Fruit fly (Drosophila melanogaster) whole organism, embryonic: ENCODE measurements around the gene Sec24CD.
A peak's percentile ranks its signal among the peaks of the same experiment; 100 is the strongest.

Experiments used
- B-H2 ChIP-seq: fragments of 200-800 bp; sonication (Bioruptor generic); optimal IDR thresholded peaks from 2 replicates; lab custom pipeline; 2018; ENCODE audit warnings: missing biosample characterization, mild to moderate bottlenecking, missing genetic modification characterization
- Bgb ChIP-seq: fragments of 200-800 bp; sonication (Bioruptor generic); IDR thresholded peaks from 2 replicates; pipeline ENCODE4 v1.3.6; 2022; ENCODE audit warnings: missing biosample characterization, missing genetic modification characterization; ENCODE audit not compliant: partially characterized antibody
- CG12155 ChIP-seq: fragments of 200-800 bp; sonication (Bioruptor generic); optimal IDR thresholded peaks from 3 replicates; lab custom pipeline; 2016; ENCODE audit warnings: missing biosample characterization, missing genetic modification characterization
- CG12236 ChIP-seq: fragments of 200-800 bp; sonication (Bioruptor generic); optimal IDR thresholded peaks from 2 replicates; lab custom pipeline; 2016; ENCODE audit warnings: missing biosample characterization, missing genetic modification characterization
- CG12299 ChIP-seq: fragments of 200-800 bp; sonication (Bioruptor generic); optimal IDR thresholded peaks from 2 replicates; lab custom pipeline; 2018; ENCODE audit warnings: missing biosample characterization, mild to moderate bottlenecking, missing genetic modification characterization
- CG12659 ChIP-seq: fragments of 200-800 bp; sonication (Bioruptor generic); optimal IDR thresholded peaks from 3 replicates; lab custom pipeline; 2017; ENCODE audit warnings: mild to moderate bottlenecking, missing biosample characterization, missing genetic modification reagents, missing genetic modification characterization
- CG12769 ChIP-seq: fragments of 200-800 bp; sonication (Bioruptor generic); optimal IDR thresholded peaks from 2 replicates; lab custom pipeline; 2019; ENCODE audit warnings: missing biosample characterization, mild to moderate bottlenecking, missing genetic modification characterization, moderate library complexity
- CG13894 ChIP-seq: fragments of 200-800 bp; sonication (Bioruptor generic); optimal IDR thresholded peaks from 3 replicates; lab custom pipeline; 2018; ENCODE audit warnings: missing biosample characterization, mild to moderate bottlenecking, missing genetic modification characterization, moderate library complexity
- CG15514 ChIP-seq: fragments of 200-800 bp; sonication (Bioruptor generic); optimal IDR thresholded peaks from 3 replicates; lab custom pipeline; 2017; ENCODE audit warnings: missing biosample characterization, missing genetic modification characterization, mild to moderate bottlenecking, moderate library complexity, missing genetic modification reagents
- CG17186 ChIP-seq: fragments of 200-800 bp; sonication (Bioruptor generic); optimal IDR thresholded peaks from 3 replicates; lab custom pipeline; 2017; ENCODE audit warnings: missing biosample characterization, missing genetic modification reagents, missing genetic modification characterization
- CG17361 ChIP-seq: fragments of 200-800 bp; sonication (Bioruptor generic); IDR thresholded peaks from 3 replicates; pipeline ENCODE4 v1.3.6; 2022; ENCODE audit warnings: missing biosample characterization, missing genetic modification characterization
- CG18262 ChIP-seq: fragments of 200-800 bp; optimal IDR thresholded peaks from 3 replicates; lab custom pipeline; 2019; ENCODE audit warnings: missing biosample characterization, mild to moderate bottlenecking, missing genetic modification characterization, moderate library complexity
- CG2120 ChIP-seq: fragments of 200-800 bp; sonication (Bioruptor generic); optimal IDR thresholded peaks from 3 replicates; lab custom pipeline; 2016; ENCODE audit warnings: missing biosample characterization, missing genetic modification characterization
- CG31441 ChIP-seq: fragments of 200-800 bp; sonication (Bioruptor generic); IDR thresholded peaks from 2 replicates; pipeline ENCODE4 v1.3.6; 2022; ENCODE audit warnings: missing biosample characterization, missing genetic modification characterization
- CG3847 ChIP-seq: fragments of 200-800 bp; sonication (Bioruptor generic); IDR thresholded peaks from 2 replicates; pipeline ENCODE4 v1.3.6; 2022; ENCODE audit warnings: missing biosample characterization, missing genetic modification characterization
- CG6654 ChIP-seq: fragments of 200-800 bp; sonication (Bioruptor generic); optimal IDR thresholded peaks from 2 replicates; lab custom pipeline; 2017; ENCODE audit warnings: missing biosample characterization, mild to moderate bottlenecking, missing genetic modification characterization
- CG7745 ChIP-seq: fragments of 200-800 bp; sonication (Bioruptor generic); optimal IDR thresholded peaks from 2 replicates; lab custom pipeline; 2018; ENCODE audit warnings: missing biosample characterization, mild to moderate bottlenecking, missing genetic modification characterization, moderate library complexity
- CG7987 ChIP-seq: fragments of 200-800 bp; sonication (Bioruptor generic); optimal IDR thresholded peaks from 2 replicates; lab custom pipeline; 2018; ENCODE audit warnings: missing biosample characterization, mild to moderate bottlenecking, missing genetic modification characterization, moderate library complexity
- CG8944 ChIP-seq: fragments of 200-800 bp; sonication (Bioruptor generic); optimal IDR thresholded peaks from 3 replicates; lab custom pipeline; 2016; ENCODE audit warnings: missing biosample characterization, missing genetic modification characterization
- D ChIP-seq, 2 experiments: fragments of 200-800 bp in 1 of 2; fragments of >200 bp in 1 of 2; sonication (Bioruptor generic) in 1 of 2; optimal IDR thresholded peaks; 2 replicates in 1 of 2; 3 replicates in 1 of 2; lab custom pipeline; 2017; ENCODE audit warnings: mild to moderate bottlenecking in 1 of 2, missing biosample characterization in 1 of 2, missing genetic modification characterization in 1 of 2, missing genetic modification reagents in 1 of 2
- Dref ChIP-seq: fragments of 200-800 bp; sonication (Bioruptor generic); IDR thresholded peaks from 2 replicates; pipeline ENCODE4 v1.3.6; 2022; ENCODE audit warnings: missing biosample characterization, missing genetic modification characterization
- E2f2 ChIP-seq: fragments of 200-800 bp; sonication (Bioruptor generic); IDR thresholded peaks from 2 replicates; pipeline ENCODE4 v1.3.6; 2022; ENCODE audit warnings: missing biosample characterization, missing genetic modification characterization
- Hsf ChIP-seq: fragments of 200-800 bp; sonication (Bioruptor generic); optimal IDR thresholded peaks from 3 replicates; lab custom pipeline; 2016; ENCODE audit warnings: missing biosample characterization, missing genetic modification characterization
- Max ChIP-seq: fragments of 200-800 bp; sonication (Bioruptor generic); optimal IDR thresholded peaks from 2 replicates; lab custom pipeline; 2016; ENCODE audit warnings: missing biosample characterization, mild to moderate bottlenecking, missing genetic modification characterization
- Med ChIP-seq: fragments of 200-800 bp; sonication (Bioruptor generic); peaks from one replicate; lab custom pipeline; 2016; ENCODE audit warnings: missing biosample characterization, missing genetic modification characterization, mild to moderate bottlenecking, inconsistent platforms, moderate library complexity
- Nf-YC ChIP-seq: fragments of 200-800 bp; optimal IDR thresholded peaks from 3 replicates; lab custom pipeline; 2019; ENCODE audit warnings: missing biosample characterization, mild to moderate bottlenecking, missing genetic modification characterization, moderate library complexity
- Pdp1 ChIP-seq, 2 experiments: fragments of 200-800 bp; sonication (Bioruptor generic); optimal IDR thresholded peaks; 3 replicates each; lab custom pipeline; 2016; ENCODE audit warnings: missing biosample characterization in 2 of 2, missing genetic modification characterization in 2 of 2, mild to moderate bottlenecking in 1 of 2, moderate library complexity in 1 of 2
- Scr ChIP-seq: fragments of 200-800 bp; sonication (Bioruptor generic); IDR thresholded peaks from 2 replicates; pipeline ENCODE4 v1.3.6; 2022; ENCODE audit warnings: missing biosample characterization, missing genetic modification characterization; ENCODE audit not compliant: partially characterized antibody
- Stat92E ChIP-seq, 3 experiments: fragments of >200 bp in 2 of 3; fragments of 200-800 bp in 1 of 3; sonication (Bioruptor generic) in 1 of 3; optimal IDR thresholded peaks; 2 replicates each; lab custom pipeline; 2017 to 2019; ENCODE audit warnings: missing biosample characterization in 3 of 3, missing genetic modification characterization in 3 of 3, mild to moderate bottlenecking in 1 of 3, moderate library complexity in 1 of 3
- Trl ChIP-seq, 3 experiments: fragments of >200 bp in 2 of 3; fragments of 200-800 bp in 1 of 3; sonication (Bioruptor generic) in 1 of 3; optimal IDR thresholded peaks; 2 replicates in 1 of 3; 3 replicates in 2 of 3; lab custom pipeline; 2016 to 2017; ENCODE audit warnings: missing biosample characterization in 1 of 3, missing genetic modification characterization in 1 of 3
- Vsx1 ChIP-seq: fragments of 200-800 bp; sonication (Bioruptor generic); optimal IDR thresholded peaks from 2 replicates; lab custom pipeline; 2017; ENCODE audit warnings: missing biosample characterization, mild to moderate bottlenecking, missing genetic modification characterization, missing genetic modification reagents
- ato ChIP-seq: fragments of 200-800 bp; sonication (Bioruptor generic); IDR thresholded peaks from 2 replicates; pipeline ENCODE4 v1.3.6; 2022; ENCODE audit warnings: missing biosample characterization, missing genetic modification characterization; ENCODE audit not compliant: partially characterized antibody
- cas ChIP-seq: fragments of 200-800 bp; sonication (Bioruptor generic); IDR thresholded peaks from 2 replicates; pipeline ENCODE4 v1.3.6; 2022; ENCODE audit warnings: missing biosample characterization, missing genetic modification characterization
- chm ChIP-seq: fragments of 200-800 bp; sonication (Bioruptor generic); IDR thresholded peaks from 2 replicates; pipeline ENCODE4 v1.3.6; 2022; ENCODE audit warnings: missing biosample characterization, missing genetic modification characterization
- ewg ChIP-seq: fragments of 200-800 bp; sonication (Bioruptor generic); optimal IDR thresholded peaks from 3 replicates; lab custom pipeline; 2017; ENCODE audit warnings: mild to moderate bottlenecking, missing biosample characterization, missing genetic modification reagents, missing genetic modification characterization
- exex ChIP-seq: fragments of 200-800 bp; sonication (Bioruptor generic); optimal IDR thresholded peaks from 4 replicates; lab custom pipeline; 2018; ENCODE audit warnings: missing biosample characterization, mild to moderate bottlenecking, missing genetic modification characterization, moderate library complexity
- grau ChIP-seq: fragments of 200-800 bp; optimal IDR thresholded peaks from 3 replicates; lab custom pipeline; 2019; ENCODE audit warnings: missing biosample characterization, mild to moderate bottlenecking, missing genetic modification characterization, moderate library complexity
- gro ChIP-seq: fragments of 200-800 bp; sonication (Bioruptor generic); optimal IDR thresholded peaks from 2 replicates; lab custom pipeline; 2016; ENCODE audit warnings: missing biosample characterization, missing genetic modification characterization
- knrl ChIP-seq: fragments of 200-800 bp; sonication (Bioruptor generic); IDR thresholded peaks from 3 replicates; pipeline ENCODE4 v1.3.6; 2022; ENCODE audit warnings: missing biosample characterization, missing genetic modification characterization; ENCODE audit not compliant: partially characterized antibody
- lbe ChIP-seq: fragments of 200-800 bp; sonication (Bioruptor generic); optimal IDR thresholded peaks from 2 replicates; lab custom pipeline; 2016; ENCODE audit warnings: missing biosample characterization, mild to moderate bottlenecking, missing genetic modification characterization
- nerfin-1 ChIP-seq: fragments of 200-800 bp; sonication (Bioruptor generic); optimal IDR thresholded peaks from 3 replicates; lab custom pipeline; 2019; ENCODE audit warnings: missing biosample characterization, mild to moderate bottlenecking, missing genetic modification characterization, moderate library complexity
- onecut ChIP-seq: fragments of 200-800 bp; sonication (Bioruptor generic); IDR thresholded peaks from 2 replicates; pipeline ENCODE4 v1.3.6; 2022; ENCODE audit warnings: missing biosample characterization, missing genetic modification characterization
- pho ChIP-seq: fragments of 200-800 bp; sonication (Bioruptor generic); optimal IDR thresholded peaks from 2 replicates; lab custom pipeline; 2016; ENCODE audit warnings: missing biosample characterization, missing genetic modification characterization
- scrt ChIP-seq: fragments of 200-800 bp; sonication (Bioruptor generic); optimal IDR thresholded peaks from 2 replicates; lab custom pipeline; 2018; ENCODE audit warnings: missing biosample characterization, mild to moderate bottlenecking, missing genetic modification characterization, moderate library complexity
- stwl ChIP-seq: fragments of 200-800 bp; sonication (Bioruptor generic); optimal IDR thresholded peaks from 3 replicates; lab custom pipeline; 2018; ENCODE audit warnings: missing biosample characterization, mild to moderate bottlenecking, missing genetic modification characterization, moderate library complexity
- trem ChIP-seq: fragments of 200-800 bp; optimal IDR thresholded peaks from 3 replicates; lab custom pipeline; 2019; ENCODE audit warnings: missing biosample characterization, mild to moderate bottlenecking, missing genetic modification characterization, moderate library complexity
- vnd ChIP-seq: fragments of 200-800 bp; sonication (Bioruptor generic); IDR thresholded peaks from 3 replicates; pipeline ENCODE4 v1.3.6; 2022; ENCODE audit warnings: missing biosample characterization, missing genetic modification characterization; ENCODE audit not compliant: partially characterized antibody
- zfh2 ChIP-seq: fragments of 200-800 bp; sonication (Bioruptor generic); optimal IDR thresholded peaks from 2 replicates; lab custom pipeline; 2016; ENCODE audit warnings: missing biosample characterization, missing genetic modification characterization

Gene Sec24CD

dm6 chr2L:2214004-2214403 lies 22.6 kb downstream of the Sec24CD start, which contains the start of the genes Uch and CG34174 (continued):
- TF ChIP-seq CG12769 (tag; lab: Kevin White, UChicago) (no peak), Max (GFP tag; lab: Kevin White, UChicago) (peak; percentile 20), vnd (GFP tag; lab: Robert Waterston, UW) (peak; percentile 64), CG7745 (tag; lab: Kevin White, UChicago) (no peak), cas (no peak), CG12236 (GFP tag; lab: Kevin White, UChicago) (no peak), Pdp1 (GFP tag; optimal IDR thresholded peaks at IDR 0.05; lab: Kevin White, UChicago) (no peak), CG3847 (peak; percentile 63), Scr (GFP tag; lab: Robert Waterston, UW) (peak; percentile 78), CG18262 (tag; lab: Kevin White, UChicago) (peak; percentile 28), CG2120 (GFP tag; lab: Kevin White, UChicago) (peak; percentile 5), gro (GFP tag; lab: Kevin White, UChicago) (peak; percentile 9), B-H2 (peak; percentile 38), onecut (GFP tag; lab: Robert Waterston, UW) (no peak), CG17186 (peak; percentile 24), stwl (tag; lab: Kevin White, UChicago) (peak; percentile 98), Nf-YC (peak; percentile 27), Med (peak; percentile 72), E2f2 (GFP tag; lab: Robert Waterston, UW) (peak; percentile 18; the same call in 1 of the 2 replicates), Hsf (GFP tag; lab: Kevin White, UChicago) (peak; percentile 1), Vsx1 (GFP tag; lab: Kevin White, UChicago) (no peak), Dref (peak; percentile 60), knrl (GFP tag; lab: Robert Waterston, UW) (peak; percentile 80), Bgb (GFP tag; lab: Robert Waterston, UW) (peak; percentile 68), CG7987 (GFP tag; lab: Kevin White, UChicago) (no peak), exex (tag; lab: Kevin White, UChicago) (peak; percentile 15), CG31441 (GFP tag; lab: Robert Waterston, UW) (0 out of 2 replicates have a peak, but pooled peaks have one; percentile 12), chm (no peak), pho (GFP tag; lab: Kevin White, UChicago) (no peak), ato (GFP tag; lab: Robert Waterston, UW) (0 out of 2 replicates have a peak, but pooled peaks have one; percentile 39), lbe (peak; percentile 43), CG6654 (no peak), CG15514 (GFP tag; lab: Kevin White, UChicago) (peak; percentile 44), grau (tag; lab: Kevin White, UChicago) (peak; percentile 34), Stat92E (GFP tag; optimal IDR thresholded peaks at IDR 0.05; lab: Kevin White, UChicago) (peak in 1 of 3 experiments; percentile 23), CG8944 (GFP tag; lab: Kevin White, UChicago) (no peak), zfh2 (GFP tag; lab: Kevin White, UChicago) (peak; percentile 1), scrt (GFP tag; lab: Kevin White, UChicago) (peak; percentile 12), Trl (optimal IDR thresholded peaks at IDR 0.05; lab: Kevin White, UChicago) (peak in 1 of 2 experiments; percentile 19), Trl (GFP tag; optimal IDR thresholded peaks at IDR 0.05; lab: Kevin White, UChicago) (peak; percentile 4), CG17361 (peak; percentile 46; the same call in 1 of the 3 replicates), trem (tag; lab: Kevin White, UChicago) (peak; percentile 59), nerfin-1 (tag; lab: Kevin White, UChicago) (peak; percentile 24), CG12155 (GFP tag; lab: Kevin White, UChicago) (peak; percentile 21), CG12299 (tag; lab: Kevin White, UChicago) (peak; percentile 22), ewg (GFP tag; lab: Kevin White, UChicago) (peak; percentile 25), D (optimal IDR thresholded peaks at IDR 0.05; lab: Kevin White, UChicago) (no peak), D (GFP tag; optimal IDR thresholded peaks at IDR 0.05; lab: Kevin White, UChicago) (no peak), CG13894 (tag; lab: Kevin White, UChicago) (peak; percentile 61), CG12659 (GFP tag; lab: Kevin White, UChicago) (peak; percentile 68)
